Worm (Caenorhabditis elegans): ENCODE measurements around the gene F16G10.14.

Gene F16G10.14

ce11 chrII:2412649-2413048 lies 13.9 kb upstream of the F16G10.14 start, which contains the start of gene fbxa-182:
fbxa-182 (minus strand) TSS chrII:2412749.
- peak; percentile 10 for TF ChIP-seq elt-2 (tag; optimal IDR thresholded peaks at IDR 0.05)
- TF ChIP-seq efl-1 (optimal IDR thresholded peaks at IDR 0.05) = no peak
- TF ChIP-seq efl-1 (GFP tag; optimal IDR thresholded peaks at IDR 0.05 in 1 of 2) = no peak

- TF ChIP-seq fkh-8 (tag; optimal IDR thresholded peaks at IDR 0.05) = no peak
- no peak for TF ChIP-seq unc-98 (GFP tag; IDR thresholded peaks at IDR 0.05)
- no peak for TF ChIP-seq sptf-1 (tag; optimal IDR thresholded peaks at IDR 0.05)
- no peak for TF ChIP-seq elt-2 (tag; optimal IDR thresholded peaks at IDR 0.05)
- no peak for TF ChIP-seq efl-1 (optimal IDR thresholded peaks at IDR 0.05)
- TF ChIP-seq efl-1 (GFP tag; optimal IDR thresholded peaks at IDR 0.05 in 1 of 2) = peak in 1 of 2 experiments; percentile 55
Measured at ce11 chrII:2411555-2411954, 12.8 kb upstream of the F16G10.14 start.

- no peak for TF ChIP-seq elt-2 (tag; optimal IDR thresholded peaks at IDR 0.05)
- no peak for TF ChIP-seq snpc-4 (tag; optimal IDR thresholded peaks at IDR 0.05)
- no peak for TF ChIP-seq rnt-1 (tag; optimal IDR thresholded peaks at IDR 0.05)
- TF ChIP-seq tbx-2 (tag; optimal IDR thresholded peaks at IDR 0.05) = no peak
- TF ChIP-seq zag-1 (tag; optimal IDR thresholded peaks at IDR 0.05) = no peak
- no peak for TF ChIP-seq swsn-7 (tag; optimal IDR thresholded peaks at IDR 0.05)
- TF ChIP-seq sup-37 (GFP tag; optimal IDR thresholded peaks at IDR 0.05) = no peak
- TF ChIP-seq nhr-85 (tag) = no peak
- TF ChIP-seq nhr-19 (GFP tag; conservative IDR thresholded peaks at IDR 0.05) = no peak
- TF ChIP-seq unc-62 (GFP tag; optimal IDR thresholded peaks at IDR 0.05) = no peak
- no peak for TF ChIP-seq unc-86 (tag; optimal IDR thresholded peaks at IDR 0.05)
- TF ChIP-seq unc-130 (tag; optimal IDR thresholded peaks at IDR 0.05) = no peak
Measured at ce11 chrII:2411093-2411492, 12.3 kb upstream of the F16G10.14 start.

- TF ChIP-seq unc-98 (GFP tag; IDR thresholded peaks at IDR 0.05) (no peak), ceh-8 (GFP tag; optimal IDR thresholded peaks at IDR 0.05) (no peak), nhr-20 (tag; optimal IDR thresholded peaks at IDR 0.05) (no peak), lir-3 (tag; optimal IDR thresholded peaks at IDR 0.05; ENCODE audit: poor library complexity) (no peak), egl-27 (tag; optimal IDR thresholded peaks at IDR 0.05) (no peak), tlp-1 (tag; optimal IDR thresholded peaks at IDR 0.05) (no peak), pqm-1 (tag; optimal IDR thresholded peaks at IDR 0.05) (no peak), lin-14 (GFP tag; optimal IDR thresholded peaks at IDR 0.05) (no peak), fos-1 (tag; optimal IDR thresholded peaks at IDR 0.05) (no peak), F16B12.6 (tag; optimal IDR thresholded peaks at IDR 0.05) (no peak), nhr-28 (tag; optimal IDR thresholded peaks at IDR 0.05) (no peak), ces-1 (GFP tag; optimal IDR thresholded peaks at IDR 0.05) (no peak)
Measured at ce11 chrII:2403984-2404383, 5.2 kb upstream of the F16G10.14 start, which contains the start of gene F16G10.1. F16G10.1 (plus strand) TSS chrII:2404284.

ce11 chrII:2399810-2400209 lies 1.0 kb upstream of the F16G10.14 start:
- TF ChIP-seq nhr-77 (tag; optimal IDR thresholded peaks at IDR 0.05) (no peak), elt-3 (tag; optimal IDR thresholded peaks at IDR 0.05) (peak; percentile 89 to 97 (median 91)), fkh-8 (tag; optimal IDR thresholded peaks at IDR 0.05) (no peak), skn-1 (tag; optimal IDR thresholded peaks at IDR 0.05) (no peak), jun-1 (tag; optimal IDR thresholded peaks at IDR 0.05) (no peak), unc-130 (tag; optimal IDR thresholded peaks at IDR 0.05) (no peak), unc-30 (tag; optimal IDR thresholded peaks at IDR 0.05) (no peak), elt-2 (tag; optimal IDR thresholded peaks at IDR 0.05) (no peak), blmp-1 (tag; optimal IDR thresholded peaks at IDR 0.05) (peak; percentile 92)

ce11 chrII:2395864-2396263 lies 2.9 kb downstream of the F16G10.14 start, which contains the start of gene F16G10.13:
F16G10.13 (minus strand) TSS chrII:2395964.
- TF ChIP-seq dpl-1 (GFP tag; optimal IDR thresholded peaks at IDR 0.05) (no peak), nhr-19 (GFP tag; conservative IDR thresholded peaks at IDR 0.05) (no peak), grh-1 (GFP tag; IDR thresholded peaks at IDR 0.05) (no peak), fkh-10 (GFP tag; optimal IDR thresholded peaks at IDR 0.05) (no peak), nhr-11 (tag; optimal IDR thresholded peaks at IDR 0.05) (no peak), C04F5.9 (tag; optimal IDR thresholded peaks at IDR 0.05) (no peak), nhr-84 (tag; optimal IDR thresholded peaks at IDR 0.05) (no peak), ztf-11 (tag; optimal IDR thresholded peaks at IDR 0.05) (no peak), skn-1 (tag; optimal IDR thresholded peaks at IDR 0.05) (no peak), lsy-2 (tag; optimal IDR thresholded peaks at IDR 0.05) (no peak), alr-1 (tag; optimal IDR thresholded peaks at IDR 0.05; ENCODE audit: borderline replicate concordance) (no peak), hpl-2 (GFP tag; optimal IDR thresholded peaks at IDR 0.05) (no peak), mdl-1 (tag; optimal IDR thresholded peaks at IDR 0.05) (no peak)
